Worm (Caenorhabditis elegans) whole organism, early embryonic: Measurements from ENCODE around the gene akap-1.

Source experiments
- B0310.2 ChIP-seq: sonication (generic microtip); optimal IDR thresholded peaks from 2 replicates; lab custom pipeline; 2016; ENCODE audit warnings: mild to moderate bottlenecking, missing genetic modification characterization, missing compliant biosample characterization
- F13C5.2 ChIP-seq: sonication (generic microtip); optimal IDR thresholded peaks from 2 replicates; lab custom pipeline; 2017; ENCODE audit warnings: mild to moderate bottlenecking, missing genetic modification characterization, inconsistent platforms, missing compliant biosample characterization
- aly-1 ChIP-seq: sonication (generic microtip); optimal IDR thresholded peaks from 2 replicates; lab custom pipeline; 2016; ENCODE audit warnings: missing genetic modification characterization, missing compliant biosample characterization
- ama-1 ChIP-seq: fragments of 150-350 bp; optimal IDR thresholded peaks from 2 replicates; lab custom pipeline; 2014
- ceh-13 ChIP-seq: fragments of 200-800 bp; sonication (Bioruptor generic); optimal IDR thresholded peaks from 2 replicates; lab custom pipeline; 2018; ENCODE audit warnings: mild to moderate bottlenecking, missing genetic modification characterization, missing compliant biosample characterization
- ceh-36 ChIP-seq: sonication (generic microtip); optimal IDR thresholded peaks from 2 replicates; lab custom pipeline; 2016; ENCODE audit warnings: missing genetic modification characterization, inconsistent platforms, missing compliant biosample characterization
- flt-1 ChIP-seq: fragments of 200-800 bp; sonication (Bioruptor generic); IDR thresholded peaks from 2 replicates; pipeline ENCODE4 v1.3.6; 2022; ENCODE audit warnings: missing genetic modification characterization, missing compliant biosample characterization
- hmbx-1 ChIP-seq: sonication (generic microtip); optimal IDR thresholded peaks from 2 replicates; lab custom pipeline; 2016; ENCODE audit warnings: mild to moderate bottlenecking, missing genetic modification characterization, missing compliant biosample characterization
- hmg-4 ChIP-seq: fragments of 200-800 bp; sonication (Bioruptor generic); optimal IDR thresholded peaks from 2 replicates; lab custom pipeline; 2018; ENCODE audit warnings: mild to moderate bottlenecking, missing genetic modification characterization, missing compliant biosample characterization
- pes-1 ChIP-seq: fragments of 200-800 bp; sonication (Bioruptor generic); IDR thresholded peaks from 2 replicates; pipeline ENCODE4 v1.3.6; 2022; ENCODE audit warnings: missing genetic modification reagents, missing genetic modification characterization, missing compliant biosample characterization
- scrt-1 ChIP-seq: fragments of 200-800 bp; sonication (Bioruptor generic); IDR thresholded peaks from 2 replicates; pipeline ENCODE4 v1.3.6; 2022; ENCODE audit warnings: missing genetic modification characterization, missing compliant biosample characterization
- sea-1 ChIP-seq: fragments of 200-800 bp; sonication (Bioruptor generic); conservative IDR thresholded peaks from 2 replicates; pipeline ENCODE4 v1.3.6; 2022; ENCODE audit warnings: missing genetic modification characterization, missing compliant biosample characterization
- tbx-11 ChIP-seq: fragments of 200-800 bp; sonication (Bioruptor generic); IDR thresholded peaks from 2 replicates; pipeline ENCODE4 v1.3.6; 2022; ENCODE audit warnings: missing genetic modification characterization, missing compliant biosample characterization
- tra-4 ChIP-seq: sonication (generic microtip); optimal IDR thresholded peaks from 2 replicates; lab custom pipeline; 2017; ENCODE audit warnings: missing genetic modification characterization, missing compliant biosample characterization

DNA sequence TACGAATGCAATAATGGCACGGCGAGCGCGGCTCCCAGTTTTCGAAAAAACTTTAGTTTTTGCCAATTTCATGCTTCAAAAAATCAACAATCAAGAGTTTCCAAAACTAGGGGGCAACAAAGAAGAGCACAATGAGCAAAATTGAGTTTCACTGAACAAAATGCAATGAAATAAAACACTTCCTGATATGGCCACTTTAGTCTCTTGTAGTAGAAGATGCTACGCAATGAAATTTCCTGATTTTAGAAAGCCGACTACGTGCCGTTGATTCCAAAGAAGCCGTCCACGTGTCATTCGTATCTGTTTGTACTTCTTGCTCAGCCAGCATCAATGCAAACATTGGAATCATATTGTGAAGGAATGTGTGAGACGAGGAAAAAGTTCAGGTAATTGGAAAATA is 18.8 kb upstream of the akap-1 start:
- TF ChIP-seq flt-1 (GFP tag; lab: Robert Waterston, UW) (no peak), scrt-1 (no peak), ama-1 (lab: Kevin White, UChicago) (no peak), pes-1 (GFP tag; lab: Robert Waterston, UW) (no peak), aly-1 (tag; lab: Kevin White, UChicago) (no peak), hmg-4 (GFP tag; lab: Kevin White, UChicago) (no peak), ceh-36 (no peak), B0310.2 (no peak), F13C5.2 (no peak), hmbx-1 (no peak), sea-1 (GFP tag; lab: Robert Waterston, UW) (no peak), tra-4 (tag; lab: Kevin White, UChicago) (no peak), ceh-13 (no peak), tbx-11 (no peak)
